Fruit fly (Drosophila melanogaster) whole organism, wandering third instar larva: Measurements from ENCODE around the gene Proc-R.

Source experiments
- Abd-B ChIP-seq: fragments of >200 bp; optimal IDR thresholded peaks from 2 replicates; lab custom pipeline; 2017; ENCODE audit warnings: missing biosample characterization, missing genetic modification characterization
- CG32264 ChIP-seq: fragments of 200-800 bp; sonication (Bioruptor generic); optimal IDR thresholded peaks from 2 replicates; lab custom pipeline; 2016; ENCODE audit warnings: missing biosample characterization, missing genetic modification characterization
- CG9705 ChIP-seq: fragments of 200-800 bp; sonication (Bioruptor generic); optimal IDR thresholded peaks from 2 replicates; lab custom pipeline; 2018; ENCODE audit warnings: missing biosample characterization, mild to moderate bottlenecking, missing genetic modification characterization
- CrebA ChIP-seq: fragments of 200-800 bp; sonication (Bioruptor generic); optimal IDR thresholded peaks from 2 replicates; lab custom pipeline; 2016; ENCODE audit warnings: missing biosample characterization, mild to moderate bottlenecking, missing genetic modification characterization, borderline replicate concordance
- Dfd ChIP-seq: fragments of >200 bp; optimal IDR thresholded peaks from 2 replicates; lab custom pipeline; 2017; ENCODE audit warnings: missing biosample characterization, missing genetic modification characterization
- Dif ChIP-seq: fragments of 200-275, 200-300 bp; sonication (Bioruptor generic); optimal IDR thresholded peaks from 2 replicates; lab custom pipeline; 2018; ENCODE audit warnings: missing biosample characterization, missing genetic modification characterization; ENCODE audit not compliant: partially characterized antibody
- GATAd ChIP-seq: sonication (Bioruptor generic); optimal IDR thresholded peaks from 2 replicates; lab custom pipeline; 2016; ENCODE audit warnings: missing biosample characterization, missing genetic modification characterization
- HLH106 ChIP-seq: fragments of 200-800 bp; optimal IDR thresholded peaks from 3 replicates; lab custom pipeline; 2019; ENCODE audit warnings: missing biosample characterization, mild to moderate bottlenecking, missing genetic modification characterization, moderate library complexity
- Hnf4 ChIP-seq: fragments of 200-800 bp; sonication (Bioruptor generic); optimal IDR thresholded peaks from 2 replicates; lab custom pipeline; 2016; ENCODE audit warnings: missing biosample characterization, mild to moderate bottlenecking, missing genetic modification characterization
- Hr78 ChIP-seq: fragments of >200 bp; optimal IDR thresholded peaks from 2 replicates; lab custom pipeline; 2017; ENCODE audit warnings: missing biosample characterization, missing genetic modification characterization
- Hr83 ChIP-seq: fragments of 200-300 bp; sonication (Bioruptor generic); optimal IDR thresholded peaks from 2 replicates; lab custom pipeline; 2016; ENCODE audit warnings: missing biosample characterization, mild to moderate bottlenecking, missing genetic modification characterization, moderate library complexity; ENCODE audit not compliant: poor library complexity, severe bottlenecking
- Jra ChIP-seq: sonication (Bioruptor generic); optimal IDR thresholded peaks from 2 replicates; lab custom pipeline; 2016; ENCODE audit warnings: missing biosample characterization, missing genetic modification characterization
- Mio ChIP-seq: sonication (Bioruptor generic); optimal IDR thresholded peaks from 2 replicates; lab custom pipeline; 2016; ENCODE audit warnings: missing biosample characterization, missing genetic modification characterization
- Myc ChIP-seq: fragments of >200 bp; optimal IDR thresholded peaks from 2 replicates; lab custom pipeline; 2017
- N ChIP-seq: fragments of >200 bp; optimal IDR thresholded peaks from 2 replicates; lab custom pipeline; 2018; ENCODE audit warnings: missing biosample characterization, missing external identifiers, missing genetic modification characterization
- OdsH ChIP-seq: fragments of 200-800 bp; sonication (Bioruptor generic); optimal IDR thresholded peaks from 2 replicates; lab custom pipeline; 2016; ENCODE audit warnings: missing biosample characterization, mild to moderate bottlenecking, missing genetic modification characterization
- Rel ChIP-seq, 2 experiments: fragments of 200-800 bp; sonication (Bioruptor generic) in 1 of 2; optimal IDR thresholded peaks; 2 replicates in 1 of 2; 3 replicates in 1 of 2; lab custom pipeline; 2016 to 2019; ENCODE audit warnings: mild to moderate bottlenecking in 2 of 2, missing biosample characterization in 2 of 2, missing genetic modification characterization in 2 of 2, moderate library complexity in 1 of 2
- Sp1 ChIP-seq: fragments of 200-800 bp; sonication (Bioruptor generic); optimal IDR thresholded peaks from 3 replicates; lab custom pipeline; 2019; ENCODE audit warnings: missing biosample characterization, mild to moderate bottlenecking, missing genetic modification characterization, moderate library complexity
- Vsx2 ChIP-seq: fragments of 200-300, 225-300 bp; sonication (Bioruptor generic); optimal IDR thresholded peaks from 2 replicates; lab custom pipeline; 2018; ENCODE audit warnings: missing biosample characterization, missing genetic modification characterization; ENCODE audit not compliant: partially characterized antibody
- br ChIP-seq: fragments of 200-800 bp; sonication (Bioruptor generic); optimal IDR thresholded peaks from 2 replicates; lab custom pipeline; 2016; ENCODE audit warnings: missing biosample characterization, missing genetic modification characterization
- brk ChIP-seq: fragments of 200-800 bp; sonication (Bioruptor generic); optimal IDR thresholded peaks from 2 replicates; lab custom pipeline; 2016; ENCODE audit warnings: missing biosample characterization, mild to moderate bottlenecking, missing genetic modification characterization
- dl ChIP-seq, 2 experiments: fragments of 175-275, 200-275 bp in 1 of 2; fragments of 200-275 bp in 1 of 2; sonication (Bioruptor generic); optimal IDR thresholded peaks; lab custom pipeline; 2018; ENCODE audit warnings: mild to moderate bottlenecking in 2 of 2, missing biosample characterization in 2 of 2, missing genetic modification characterization in 2 of 2, moderate library complexity in 2 of 2; ENCODE audit not compliant: partially characterized antibody in 2 of 2, insufficient read depth in 1 of 2
- dmrt93B ChIP-seq: fragments of 200-800 bp; sonication (Bioruptor generic); optimal IDR thresholded peaks from 2 replicates; lab custom pipeline; 2018; ENCODE audit warnings: missing biosample characterization, mild to moderate bottlenecking, missing genetic modification characterization
- dsf ChIP-seq: sonication (Bioruptor generic); optimal IDR thresholded peaks from 2 replicates; lab custom pipeline; 2016; ENCODE audit warnings: missing biosample characterization, missing genetic modification characterization, borderline replicate concordance
- ey ChIP-seq: fragments of 200-800 bp; sonication (Bioruptor generic); optimal IDR thresholded peaks from 2 replicates; lab custom pipeline; 2016; ENCODE audit warnings: missing biosample characterization, missing genetic modification characterization
- foxo ChIP-seq, 2 experiments: fragments of 200-800 bp; sonication (Bioruptor generic); optimal IDR thresholded peaks; 2 replicates in 1 of 2; 3 replicates in 1 of 2; lab custom pipeline; 2016 to 2017; ENCODE audit warnings: missing biosample characterization in 2 of 2, missing genetic modification characterization in 2 of 2
- fru ChIP-seq: fragments of 200-800 bp; sonication (Bioruptor generic); optimal IDR thresholded peaks from 3 replicates; lab custom pipeline; 2016; ENCODE audit warnings: missing biosample characterization, mild to moderate bottlenecking, missing genetic modification characterization
- h ChIP-seq: fragments of 200-800 bp; sonication (Bioruptor generic); optimal IDR thresholded peaks from 3 replicates; lab custom pipeline; 2016; ENCODE audit warnings: missing biosample characterization, mild to moderate bottlenecking, missing genetic modification characterization
- jim ChIP-seq: fragments of 175-275, 200-325 bp; sonication (Bioruptor generic); optimal IDR thresholded peaks from 2 replicates; lab custom pipeline; 2016; ENCODE audit warnings: missing biosample characterization, mild to moderate bottlenecking, missing genetic modification characterization
- lola ChIP-seq: fragments of >200 bp; optimal IDR thresholded peaks from 2 replicates; lab custom pipeline; 2017; ENCODE audit warnings: missing biosample characterization, missing genetic modification characterization
- pan ChIP-seq: fragments of >200 bp; optimal IDR thresholded peaks from 2 replicates; lab custom pipeline; 2017
- psq ChIP-seq: fragments of 200-800 bp; sonication (Bioruptor generic); optimal IDR thresholded peaks from 3 replicates; lab custom pipeline; 2017; ENCODE audit warnings: missing biosample characterization, mild to moderate bottlenecking, missing genetic modification characterization, moderate library complexity
- rgr ChIP-seq: fragments of 200-800 bp; sonication (Bioruptor generic); optimal IDR thresholded peaks from 3 replicates; lab custom pipeline; 2016; ENCODE audit warnings: missing biosample characterization, mild to moderate bottlenecking, missing genetic modification characterization
- sage ChIP-seq: fragments of 200-800 bp; sonication (Bioruptor generic); optimal IDR thresholded peaks from 2 replicates; lab custom pipeline; 2016; ENCODE audit warnings: missing biosample characterization, mild to moderate bottlenecking, missing genetic modification characterization
- sv ChIP-seq: fragments of 200-800 bp; sonication (Bioruptor generic); optimal IDR thresholded peaks from 3 replicates; lab custom pipeline; 2016; ENCODE audit warnings: missing biosample characterization, missing genetic modification characterization
- tai ChIP-seq: sonication (Bioruptor generic); optimal IDR thresholded peaks from 2 replicates; lab custom pipeline; 2016; ENCODE audit warnings: missing biosample characterization, missing genetic modification characterization
- usp ChIP-seq: fragments of >200 bp; optimal IDR thresholded peaks from 2 replicates; lab custom pipeline; 2017; ENCODE audit warnings: missing biosample characterization, missing genetic modification characterization
- woc ChIP-seq: sonication (Bioruptor generic); optimal IDR thresholded peaks from 2 replicates; lab custom pipeline; 2016; ENCODE audit warnings: missing biosample characterization, mild to moderate bottlenecking, missing genetic modification characterization

The Proc-R gene

dm6 chrX:4684444-4684924 is 23.2 kb upstream of the Proc-R start:
- peak; percentile 54 for TF ChIP-seq Dif (GFP tag; lab: Kevin White, UChicago)
- peak; percentile 87 for TF ChIP-seq br (GFP tag; lab: Kevin White, UChicago)
- peak; percentile 88 for TF ChIP-seq Hnf4
- TF ChIP-seq rgr: peak; percentile 86
- peak; percentile 89 for TF ChIP-seq HLH106
- peak; percentile 36 for TF ChIP-seq sage (GFP tag; lab: Kevin White, UChicago)
- no peak for TF ChIP-seq lola
- peak; percentile 65 for TF ChIP-seq CG9705 (GFP tag; lab: Kevin White, UChicago)
- peak; percentile 75 for TF ChIP-seq psq (GFP tag; lab: Kevin White, UChicago)
- TF ChIP-seq OdsH (GFP tag; lab: Kevin White, UChicago): peak; percentile 79
- peak; percentile 69 for TF ChIP-seq dsf
- no peak for TF ChIP-seq Myc
- peak; percentile 69 for TF ChIP-seq sv (GFP tag; lab: Kevin White, UChicago)
- peak; percentile 89 for TF ChIP-seq h
- TF ChIP-seq fru: peak; percentile 88
- TF ChIP-seq jim (GFP tag; lab: Kevin White, UChicago): peak; percentile 86
- peak in 1 of 2 experiments; percentile 91 for TF ChIP-seq foxo (GFP tag; optimal IDR thresholded peaks at IDR 0.05; lab: Kevin White, UChicago)
- TF ChIP-seq Mio (GFP tag; lab: Kevin White, UChicago): peak; percentile 55
- TF ChIP-seq woc: peak; percentile 76
- TF ChIP-seq Hr78 (GFP tag; lab: Kevin White, UChicago): no peak
- peak; percentile 86 for TF ChIP-seq Hr83 (GFP tag; lab: Kevin White, UChicago)
- no peak for TF ChIP-seq brk (GFP tag; lab: Kevin White, UChicago)
- TF ChIP-seq Sp1 (GFP tag; lab: Kevin White, UChicago): peak; percentile 84
- peak; percentile 88 for TF ChIP-seq tai
- TF ChIP-seq Dfd (GFP tag; lab: Kevin White, UChicago): no peak
- no peak for TF ChIP-seq Rel (GFP tag; optimal IDR thresholded peaks at IDR 0.05; lab: Kevin White, UChicago)
- peak; percentile 100 for TF ChIP-seq Rel (tag; optimal IDR thresholded peaks at IDR 0.05; lab: Kevin White, UChicago)
- peak; percentile 96 for TF ChIP-seq Jra (GFP tag; lab: Kevin White, UChicago)
- peak; percentile 89 for TF ChIP-seq ey (GFP tag; lab: Kevin White, UChicago)
- no peak for TF ChIP-seq Vsx2 (GFP tag; lab: Kevin White, UChicago)
- no peak for TF ChIP-seq pan
- peak; percentile 19 for TF ChIP-seq GATAd (GFP tag; lab: Kevin White, UChicago)
- no peak for TF ChIP-seq Abd-B (GFP tag; lab: Kevin White, UChicago)
- no peak for TF ChIP-seq N (GFP tag; lab: Kevin White, UChicago)
- TF ChIP-seq dmrt93B: peak; percentile 76
- TF ChIP-seq usp: no peak
- TF ChIP-seq CG32264 (GFP tag; lab: Kevin White, UChicago): peak; percentile 68
- TF ChIP-seq dl (GFP tag; optimal IDR thresholded peaks at IDR 0.05; lab: Kevin White, UChicago; ENCODE audit: insufficient read depth in 1 of 2, partially characterized antibody in 2 of 2): peak; percentile 24 to 36
- TF ChIP-seq CrebA (GFP tag; lab: Kevin White, UChicago): no peak

dm6 chrX:4686150-4686549 is 21.6 kb upstream of the Proc-R start:
- TF ChIP-seq Rel (GFP tag; optimal IDR thresholded peaks at IDR 0.05; lab: Kevin White, UChicago) (peak; percentile 69), Rel (tag; optimal IDR thresholded peaks at IDR 0.05; lab: Kevin White, UChicago) (peak; percentile 99), Hr78 (GFP tag; lab: Kevin White, UChicago) (no peak), br (GFP tag; lab: Kevin White, UChicago) (no peak), Dif (GFP tag; lab: Kevin White, UChicago) (peak; percentile 15), Mio (GFP tag; lab: Kevin White, UChicago) (no peak), foxo (GFP tag; optimal IDR thresholded peaks at IDR 0.05; lab: Kevin White, UChicago) (no peak), dl (GFP tag; optimal IDR thresholded peaks at IDR 0.05; lab: Kevin White, UChicago; ENCODE audit: insufficient read depth in 1 of 2, partially characterized antibody in 2 of 2) (peak in 1 of 2 experiments; percentile 52), jim (GFP tag; lab: Kevin White, UChicago) (no peak), Hnf4 (no peak), Dfd (GFP tag; lab: Kevin White, UChicago) (no peak), N (GFP tag; lab: Kevin White, UChicago) (peak; percentile 58), CrebA (GFP tag; lab: Kevin White, UChicago) (no peak), Hr83 (GFP tag; lab: Kevin White, UChicago) (no peak), usp (no peak), Jra (GFP tag; lab: Kevin White, UChicago) (peak; percentile 36), Vsx2 (GFP tag; lab: Kevin White, UChicago) (no peak), sv (GFP tag; lab: Kevin White, UChicago) (no peak), fru (peak; percentile 32), woc (no peak), tai (no peak), CG32264 (GFP tag; lab: Kevin White, UChicago) (no peak), psq (GFP tag; lab: Kevin White, UChicago) (peak; percentile 1), pan (no peak), OdsH (GFP tag; lab: Kevin White, UChicago) (no peak), h (peak; percentile 21), dsf (no peak), dmrt93B (no peak), lola (no peak), ey (GFP tag; lab: Kevin White, UChicago) (no peak), Myc (no peak), HLH106 (peak; percentile 3), brk (GFP tag; lab: Kevin White, UChicago) (no peak), sage (GFP tag; lab: Kevin White, UChicago) (peak; percentile 17), CG9705 (GFP tag; lab: Kevin White, UChicago) (no peak), Sp1 (GFP tag; lab: Kevin White, UChicago) (peak; percentile 66), GATAd (GFP tag; lab: Kevin White, UChicago) (no peak), rgr (no peak), Abd-B (GFP tag; lab: Kevin White, UChicago) (no peak)
- TF ChIP-seq, all 38 proteins: peak for 11
